Worm (Caenorhabditis elegans) whole organism, midembryonic: Measurements from ENCODE around the gene irld-50.

Experiments
- T22C8.4 ChIP-seq: fragments of 200-800 bp; sonication (Bioruptor generic); IDR thresholded peaks from 2 replicates; pipeline ENCODE4 v1.3.6; 2022; ENCODE audit warnings: missing genetic modification characterization, missing compliant biosample characterization
- cog-1 ChIP-seq: sonication (generic microtip); optimal IDR thresholded peaks from 2 replicates; lab custom pipeline; 2016; ENCODE audit warnings: missing genetic modification characterization, missing compliant biosample characterization
- flt-1 ChIP-seq: fragments of 200-800 bp; sonication (Bioruptor generic); IDR thresholded peaks from 2 replicates; pipeline ENCODE4 v1.3.6; 2022; ENCODE audit warnings: missing genetic modification characterization, missing compliant biosample characterization
- klf-2 ChIP-seq: fragments of 200-800 bp; sonication (Bioruptor generic); conservative IDR thresholded peaks from 2 replicates; pipeline ENCODE4 v1.3.6; 2022; ENCODE audit warnings: missing genetic modification reagents, missing genetic modification characterization, missing compliant biosample characterization
- med-1 ChIP-seq: sonication (generic microtip); optimal IDR thresholded peaks from 2 replicates; lab custom pipeline; 2017; ENCODE audit warnings: missing genetic modification characterization, mild to moderate bottlenecking, missing compliant biosample characterization, antibody characterized with exemption, missing genetic modification reagents; ENCODE audit not compliant: insufficient read depth
- ref-1 ChIP-seq: fragments of 200-800 bp; sonication (Bioruptor generic); conservative IDR thresholded peaks from 2 replicates; pipeline ENCODE4 v1.3.6; 2022; ENCODE audit warnings: missing genetic modification reagents, missing genetic modification characterization, missing compliant biosample characterization
- tab-1 ChIP-seq: fragments of 200-800 bp; sonication (Bioruptor generic); IDR thresholded peaks from 2 replicates; pipeline ENCODE4 v1.3.6; 2022; ENCODE audit warnings: missing genetic modification characterization, missing compliant biosample characterization
- ztf-23 ChIP-seq: fragments of 200-800 bp; sonication (Bioruptor generic); IDR thresholded peaks from 2 replicates; pipeline ENCODE4 v1.3.6; 2022; ENCODE audit warnings: missing genetic modification reagents, missing genetic modification characterization, missing compliant biosample characterization
- ztf-29 ChIP-seq: fragments of 200-800 bp; sonication (Bioruptor generic); IDR thresholded peaks from 2 replicates; pipeline ENCODE4 v1.3.6; 2022; ENCODE audit warnings: missing genetic modification reagents, missing genetic modification characterization, missing compliant biosample characterization

irld-50 gene

ce11 chrII:2920234-2920633 is 23.6 kb downstream of the irld-50 start:
- no peak for TF ChIP-seq T22C8.4 (GFP tag; lab: Robert Waterston, UW)
- no peak for TF ChIP-seq cog-1
- no peak for TF ChIP-seq ref-1 (GFP tag; lab: Robert Waterston, UW)
- no peak for TF ChIP-seq ztf-29 (GFP tag; lab: Robert Waterston, UW)
- no peak for TF ChIP-seq tab-1 (GFP tag; lab: Robert Waterston, UW)
- no peak for TF ChIP-seq ztf-23 (GFP tag; lab: Robert Waterston, UW)
- TF ChIP-seq flt-1 (GFP tag; lab: Robert Waterston, UW), result no peak
- no peak for TF ChIP-seq med-1 (GFP tag; lab: Kevin White, UChicago)

ce11 chrII:2919074-2919857 is 24.6 kb downstream of the irld-50 start, which contains the start of the genes ncap-1 and Y110A2AR.1:
Gene ncap-1 (minus strand): TSS chrII:2919314.
Gene Y110A2AR.1 (plus strand): TSS chrII:2919710.
- 0 out of 2 replicates have a peak, but pooled peaks have one; percentile 10 for TF ChIP-seq T22C8.4 (GFP tag; lab: Robert Waterston, UW)
- no peak for TF ChIP-seq ztf-23 (GFP tag; lab: Robert Waterston, UW)

DNA sequence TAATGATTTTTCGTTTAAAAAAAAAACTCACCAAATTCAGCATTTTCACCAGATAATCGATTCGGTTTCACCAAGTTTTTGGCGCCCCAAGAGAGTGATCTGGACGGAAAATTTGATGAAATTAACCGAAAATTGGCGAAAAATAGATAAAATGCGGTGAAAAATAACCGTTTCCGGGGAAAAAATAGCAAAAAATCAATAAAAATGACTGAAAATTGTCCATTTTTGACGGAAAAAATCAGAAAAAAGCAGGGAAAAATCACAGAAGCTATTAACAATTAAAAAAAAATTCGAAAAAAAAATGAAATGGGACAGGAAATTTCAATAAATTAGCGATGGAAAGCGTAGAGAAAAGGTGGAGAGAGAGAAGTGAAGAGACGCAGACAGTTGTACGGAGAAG is 30.4 kb downstream of the irld-50 start, which contains the start of gene ubc-15:
TSS of gene ubc-15 (minus strand) at position 101 of the 400 bp plus-strand sequence.
- no peak for TF ChIP-seq T22C8.4 (GFP tag; lab: Robert Waterston, UW)
- no peak for TF ChIP-seq cog-1
- TF ChIP-seq klf-2 (GFP tag; lab: Robert Waterston, UW), result no peak
- no peak for TF ChIP-seq med-1 (GFP tag; lab: Kevin White, UChicago)
- no peak for TF ChIP-seq flt-1 (GFP tag; lab: Robert Waterston, UW)
- no peak for TF ChIP-seq ztf-29 (GFP tag; lab: Robert Waterston, UW)
- no peak for TF ChIP-seq ztf-23 (GFP tag; lab: Robert Waterston, UW)
- TF ChIP-seq ref-1 (GFP tag; lab: Robert Waterston, UW), result no peak
- TF ChIP-seq tab-1 (GFP tag; lab: Robert Waterston, UW), result no peak

DNA sequence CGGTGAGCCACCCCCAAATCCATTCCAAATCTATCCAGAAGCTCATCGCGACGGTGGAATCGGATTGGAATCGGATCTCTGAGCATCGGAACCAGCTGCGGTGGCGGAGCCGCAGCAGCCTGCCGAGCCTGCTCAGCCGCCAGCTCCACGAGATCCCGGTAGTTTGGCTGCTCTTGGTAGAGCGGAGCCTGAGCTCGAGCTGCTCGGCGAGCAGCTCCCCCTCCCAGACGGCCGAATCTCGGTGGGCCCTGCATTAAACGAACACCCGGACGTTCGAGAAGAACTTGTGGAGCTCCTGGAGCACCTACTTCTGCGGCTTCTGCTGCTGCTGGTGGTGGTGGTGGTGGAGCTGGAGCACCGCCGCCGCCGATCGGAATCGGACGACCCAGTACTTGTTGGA is 40.1 kb downstream of the irld-50 start:
- TF ChIP-seq ztf-29 (GFP tag; lab: Robert Waterston, UW) (no peak), klf-2 (GFP tag; lab: Robert Waterston, UW) (no peak)

ce11 chrII:2901158-2901557 is 42.7 kb downstream of the irld-50 start:
- no peak for TF ChIP-seq ref-1 (GFP tag; lab: Robert Waterston, UW)
- TF ChIP-seq T22C8.4 (GFP tag; lab: Robert Waterston, UW), result peak; percentile 61; the same call in 1 of the 2 replicates

DNA sequence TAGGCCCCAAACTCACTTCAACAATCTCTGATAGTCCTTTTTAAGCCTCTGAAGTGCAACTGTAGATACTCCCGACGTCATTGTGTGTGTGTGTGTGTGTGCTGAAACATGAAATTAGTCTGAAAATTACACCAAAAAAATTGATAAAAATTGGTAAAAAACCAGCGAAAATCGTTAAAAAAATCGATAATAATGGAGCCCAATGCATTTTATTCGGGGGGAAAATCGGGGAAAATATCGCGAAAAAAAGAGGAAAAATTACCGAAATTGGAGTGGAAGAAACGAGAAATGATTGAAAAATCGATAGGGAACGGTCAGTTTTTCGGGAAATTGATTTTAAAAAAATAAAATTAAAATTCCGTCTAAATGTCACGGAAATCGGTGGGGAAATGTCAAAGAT is 43.6 kb downstream of the irld-50 start, which contains the start of gene ubc-26:
TSS of gene ubc-26 (minus strand) at position 101 of the 400 bp plus-strand sequence.
- TF ChIP-seq ztf-29 (GFP tag; lab: Robert Waterston, UW) (no peak), tab-1 (GFP tag; lab: Robert Waterston, UW) (no peak), cog-1 (no peak), ztf-23 (GFP tag; lab: Robert Waterston, UW) (no peak), T22C8.4 (GFP tag; lab: Robert Waterston, UW) (no peak), med-1 (GFP tag; lab: Kevin White, UChicago) (no peak), flt-1 (GFP tag; lab: Robert Waterston, UW) (no peak), klf-2 (GFP tag; lab: Robert Waterston, UW) (no peak), ref-1 (GFP tag; lab: Robert Waterston, UW) (no peak)

DNA sequence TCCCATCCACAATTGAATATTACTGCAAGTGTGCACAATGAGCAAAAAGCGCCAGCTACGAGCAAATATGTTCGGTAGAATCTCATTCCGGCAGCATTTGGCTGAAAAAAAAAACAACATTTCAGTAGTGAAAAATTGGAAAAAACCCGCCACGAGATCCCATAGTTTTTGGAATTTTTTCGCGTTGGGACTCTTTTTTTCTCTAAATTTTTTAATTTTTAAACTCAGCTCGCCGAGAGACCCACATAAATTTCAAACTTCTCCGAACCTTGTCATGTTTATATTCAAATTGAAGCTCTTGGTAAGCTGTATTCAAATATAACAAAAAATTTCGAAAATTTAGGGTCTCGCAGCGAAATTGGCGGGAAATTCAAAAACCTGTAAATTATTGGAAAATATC is 49.6 kb downstream of the irld-50 start, which contains the start of gene sqv-2:
TSS of gene sqv-2 (minus strand) at position 101 of the 400 bp plus-strand sequence.
- TF ChIP-seq tab-1 (GFP tag; lab: Robert Waterston, UW) (no peak), klf-2 (GFP tag; lab: Robert Waterston, UW) (no peak), T22C8.4 (GFP tag; lab: Robert Waterston, UW) (no peak)
